Fruit fly (Drosophila melanogaster) ovary, adult (tissue): ENCODE results near the gene CG12983.

Experiments
- CG17801 ChIP-seq: fragments of 200-800 bp; optimal IDR thresholded peaks from 2 replicates; lab custom pipeline; 2019; ENCODE audit warnings: missing biosample characterization, mild to moderate bottlenecking, missing genetic modification characterization, moderate library complexity; ENCODE audit not compliant: partially characterized antibody

CG12983 gene

DNA sequence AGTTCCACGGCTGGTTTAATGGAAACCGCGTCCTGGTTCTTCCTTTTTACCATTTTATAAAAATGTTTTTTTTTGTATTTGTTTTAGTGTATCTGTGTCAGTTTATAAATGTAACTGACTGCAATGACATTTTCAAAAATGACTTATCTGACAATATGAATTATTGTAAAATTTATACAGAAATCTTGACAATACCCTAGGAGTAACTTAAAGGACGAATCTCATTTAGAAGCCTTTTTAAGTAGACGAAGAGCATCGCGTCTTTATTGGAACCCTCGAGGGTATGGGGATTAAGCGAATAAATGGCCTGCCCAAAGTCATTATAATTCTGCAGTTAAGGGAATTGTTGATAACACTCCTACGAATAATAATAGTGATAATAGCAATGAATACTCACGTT, at the start of gene CG12983:
TSS of gene CG12983 (minus strand) at position 101 of the 400 bp plus-strand sequence.
- no peak for TF ChIP-seq CG17801 (GFP tag; lab: Kevin White, UChicago)

DNA sequence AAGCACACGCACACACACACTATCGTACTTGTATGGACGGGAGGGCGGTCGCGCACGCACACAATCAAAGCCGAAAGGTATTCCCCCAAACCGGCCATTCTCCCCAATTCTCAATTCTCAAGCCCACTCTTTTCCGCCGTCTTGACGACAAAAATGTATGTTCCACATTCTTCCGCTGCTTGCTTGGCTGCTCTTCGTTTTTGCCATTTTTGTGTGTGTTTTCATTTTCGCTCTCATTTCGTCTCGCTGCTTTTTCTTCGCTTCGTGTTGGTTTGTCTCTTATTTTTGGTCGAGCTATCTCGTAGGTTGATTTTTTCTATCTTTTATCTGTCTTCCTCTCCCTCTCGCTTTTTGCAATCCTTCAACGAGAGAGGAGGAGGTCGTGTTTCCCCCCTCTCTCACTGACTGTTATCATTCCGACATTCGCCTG, 48.0 kb upstream of the CG12983 start:
- no peak for TF ChIP-seq CG17801 (GFP tag; lab: Kevin White, UChicago)

- TF ChIP-seq CG17801 (GFP tag; lab: Kevin White, UChicago): no peak
Observed at dm6 chr3L:21013465-21013864, 46.9 kb upstream of the CG12983 start.

- TF ChIP-seq CG17801 (GFP tag; lab: Kevin White, UChicago): no peak
Observed at dm6 chr3L:21011689-21012088, 45.1 kb upstream of the CG12983 start.

dm6 chr3L:21010846-21011607, 44.5 kb upstream of the CG12983 start:
- TF ChIP-seq CG17801 (GFP tag; lab: Kevin White, UChicago): no peak

- no peak for TF ChIP-seq CG17801 (GFP tag; lab: Kevin White, UChicago)
Observed at dm6 chr3L:21009405-21010120, 43.0 kb upstream of the CG12983 start.

DNA sequence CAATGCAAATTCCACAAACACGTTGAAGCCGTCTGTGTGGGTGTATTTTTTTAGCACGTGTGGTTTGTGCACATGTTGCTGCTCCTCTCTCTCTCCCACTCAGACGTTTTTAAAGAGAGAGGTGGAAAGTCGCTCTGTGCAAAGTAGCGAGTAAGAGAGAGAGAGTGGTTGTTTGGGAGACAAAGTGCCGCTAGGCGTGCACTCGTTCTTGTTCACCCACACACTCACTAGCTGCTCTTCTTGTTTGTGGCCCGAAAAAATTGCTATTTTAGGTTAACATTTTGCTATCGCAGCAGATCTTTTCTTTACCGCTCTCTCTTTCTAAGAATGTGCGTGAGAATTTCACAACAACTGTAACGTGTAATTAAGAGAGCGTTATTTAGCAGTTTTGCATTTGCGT, 42.3 kb upstream of the CG12983 start:
- TF ChIP-seq CG17801 (GFP tag; lab: Kevin White, UChicago): no peak

DNA sequence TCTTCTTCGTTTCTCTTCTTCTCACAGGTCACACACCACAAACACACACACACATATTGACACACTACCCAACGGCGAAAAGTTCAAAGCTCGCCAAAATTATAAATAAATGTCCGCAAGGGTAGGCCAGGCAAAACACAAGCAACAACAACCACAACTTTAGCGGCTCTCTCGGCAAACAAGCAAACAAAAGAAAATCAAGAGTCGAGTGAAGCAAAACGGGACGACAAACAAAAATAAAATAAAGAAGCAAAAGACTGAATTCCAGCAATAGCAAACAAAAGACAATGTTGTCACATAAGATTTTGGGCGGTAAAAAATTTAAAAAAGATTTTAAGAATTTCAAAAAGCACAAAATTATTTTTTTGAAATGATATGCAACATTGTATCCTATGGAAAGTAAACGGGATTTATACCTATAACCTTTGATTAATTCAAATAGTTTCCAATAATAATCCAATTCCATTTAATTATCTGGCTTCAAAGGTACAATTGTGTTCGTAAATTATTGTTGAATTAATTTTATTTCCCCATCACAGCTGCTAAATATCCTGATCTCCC, 41.8 kb upstream of the CG12983 start:
- TF ChIP-seq CG17801 (GFP tag; lab: Kevin White, UChicago): no peak

dm6 chr3L:21007364-21008254, 41.0 kb upstream of the CG12983 start:
- TF ChIP-seq CG17801 (GFP tag; lab: Kevin White, UChicago): no peak

dm6 chr3L:20999639-21000038, 33.1 kb upstream of the CG12983 start:
- no peak for TF ChIP-seq CG17801 (GFP tag; lab: Kevin White, UChicago)

- no peak for TF ChIP-seq CG17801 (GFP tag; lab: Kevin White, UChicago)
Observed at dm6 chr3L:20991373-20991772, 24.8 kb upstream of the CG12983 start, which contains the start of gene CG12984. Gene CG12984, plus strand, starts transcription at chr3L:20991673.

DNA sequence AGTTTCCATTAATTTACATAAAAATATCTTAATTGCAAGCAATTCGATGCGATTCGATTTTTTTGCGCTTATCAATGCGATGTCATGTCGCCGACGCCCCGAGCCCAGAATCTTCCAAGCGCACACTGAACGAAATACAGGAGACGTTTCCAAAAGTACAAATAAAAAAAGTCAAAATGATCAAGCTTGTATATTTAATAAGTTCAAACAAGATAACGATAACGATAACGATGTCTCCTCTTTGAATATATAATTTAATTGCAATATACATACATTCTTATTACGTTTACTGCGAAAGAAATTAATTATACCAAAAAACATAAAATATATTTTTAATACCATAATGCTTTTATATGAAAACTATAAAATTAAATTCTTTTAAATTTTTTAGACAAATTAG, 23.7 kb upstream of the CG12983 start:
- no peak for TF ChIP-seq CG17801 (GFP tag; lab: Kevin White, UChicago)

dm6 chr3L:20988862-20989261, 22.3 kb upstream of the CG12983 start:
- TF ChIP-seq CG17801 (GFP tag; lab: Kevin White, UChicago): no peak

dm6 chr3L:20987895-20988294, 21.3 kb upstream of the CG12983 start:
- TF ChIP-seq CG17801 (GFP tag; lab: Kevin White, UChicago): no peak
